Worm (Caenorhabditis elegans) whole organism, L2 larva: ENCODE measurements around the gene atp-5.

Experiments
- C34F6.9 ChIP-seq: fragments of 150-350 bp; optimal IDR thresholded peaks from 2 replicates; lab custom pipeline; 2014; ENCODE audit warnings: missing biosample characterization, missing genetic modification characterization
- F13H6.1 ChIP-seq: sonication (generic microtip); optimal IDR thresholded peaks from 2 replicates; lab custom pipeline; 2016; ENCODE audit warnings: missing genetic modification characterization, missing compliant biosample characterization
- R02D3.7 ChIP-seq: fragments of 150-350 bp; optimal IDR thresholded peaks from 2 replicates; lab custom pipeline; 2014; ENCODE audit warnings: missing biosample characterization, missing genetic modification characterization
- Y55F3AM.14 ChIP-seq: fragments of 200-800 bp; sonication (Bioruptor generic); optimal IDR thresholded peaks from 2 replicates; lab custom pipeline; 2018; ENCODE audit warnings: mild to moderate bottlenecking, missing genetic modification characterization, missing compliant biosample characterization
- ZK546.5 ChIP-seq: sonication (generic microtip); optimal IDR thresholded peaks from 2 replicates; lab custom pipeline; 2017; ENCODE audit warnings: missing biosample characterization, missing genetic modification characterization
- alr-1 ChIP-seq: fragments of 150-350 bp; optimal IDR thresholded peaks from 2 replicates; lab custom pipeline; 2014; ENCODE audit warnings: missing biosample characterization, missing genetic modification characterization
- ama-1 ChIP-seq: fragments of 150-350 bp; optimal IDR thresholded peaks from 2 replicates; lab custom pipeline; 2018; ENCODE audit warnings: inconsistent platforms
- blmp-1 ChIP-seq: sonication (generic microtip); optimal IDR thresholded peaks from 2 replicates; lab custom pipeline; 2017; ENCODE audit warnings: missing genetic modification characterization, mild to moderate bottlenecking, missing compliant biosample characterization, antibody characterized with exemption, moderate library complexity; ENCODE audit not compliant: insufficient read depth
- crh-2 ChIP-seq: sonication (generic microtip); optimal IDR thresholded peaks from 2 replicates; lab custom pipeline; 2017; ENCODE audit warnings: missing biosample characterization, missing genetic modification characterization
- dmd-4 ChIP-seq: sonication (generic microtip); optimal IDR thresholded peaks from 2 replicates; lab custom pipeline; 2017; ENCODE audit warnings: missing biosample characterization, missing genetic modification characterization
- elt-1 ChIP-seq: fragments of 150-350 bp; optimal IDR thresholded peaks from 2 replicates; lab custom pipeline; 2014; ENCODE audit warnings: missing biosample characterization, missing genetic modification characterization
- fos-1 ChIP-seq: fragments of 150-350 bp; optimal IDR thresholded peaks from 2 replicates; lab custom pipeline; 2014; ENCODE audit warnings: missing biosample characterization, missing genetic modification characterization
- gmeb-1 ChIP-seq: fragments of 150-350 bp; optimal IDR thresholded peaks from 2 replicates; lab custom pipeline; 2014; ENCODE audit warnings: missing biosample characterization, missing genetic modification characterization
- lin-13 ChIP-seq: fragments of 150-350 bp; optimal IDR thresholded peaks from 2 replicates; lab custom pipeline; 2014; ENCODE audit warnings: missing biosample characterization, missing genetic modification reagents, missing genetic modification characterization
- lin-39 ChIP-seq: fragments of 150-350 bp; optimal IDR thresholded peaks from 2 replicates; lab custom pipeline; 2014; ENCODE audit warnings: missing biosample characterization, missing genetic modification reagents, missing genetic modification characterization
- lsy-2 ChIP-seq, 2 experiments: fragments of 150-350 bp in 1 of 2; sonication (generic microtip) in 1 of 2; optimal IDR thresholded peaks; 2 replicates each; lab custom pipeline; 2014 to 2017; ENCODE audit warnings: missing biosample characterization in 2 of 2, missing genetic modification characterization in 2 of 2
- mab-5 ChIP-seq: fragments of 150-350 bp; optimal IDR thresholded peaks from 2 replicates; lab custom pipeline; 2014; ENCODE audit warnings: missing biosample characterization, missing genetic modification characterization
- mbf-1 ChIP-seq: sonication (generic microtip); optimal IDR thresholded peaks from 2 replicates; lab custom pipeline; 2017; ENCODE audit warnings: missing biosample characterization, missing genetic modification characterization
- mdl-1 ChIP-seq, 2 experiments: fragments of 150-350 bp in 1 of 2; sonication (generic microtip) in 1 of 2; optimal IDR thresholded peaks; 2 replicates each; lab custom pipeline; 2017; ENCODE audit warnings: missing biosample characterization in 2 of 2, missing genetic modification characterization in 2 of 2
- nhr-10 ChIP-seq: sonication (generic microtip); optimal IDR thresholded peaks from 2 replicates; lab custom pipeline; 2017; ENCODE audit warnings: missing biosample characterization, missing genetic modification characterization
- nhr-11 ChIP-seq: fragments of 150-350 bp; optimal IDR thresholded peaks from 2 replicates; lab custom pipeline; 2014; ENCODE audit warnings: missing biosample characterization, missing genetic modification characterization
- nhr-12 ChIP-seq: fragments of 150-350 bp; optimal IDR thresholded peaks from 2 replicates; lab custom pipeline; 2014; ENCODE audit warnings: missing biosample characterization, missing genetic modification characterization
- nhr-129 ChIP-seq: fragments of 150-350 bp; optimal IDR thresholded peaks from 2 replicates; lab custom pipeline; 2014; ENCODE audit warnings: missing biosample characterization, missing genetic modification characterization
- nhr-237 ChIP-seq: fragments of 150-350 bp; optimal IDR thresholded peaks from 2 replicates; lab custom pipeline; 2014; ENCODE audit warnings: missing biosample characterization, missing genetic modification characterization
- nhr-25 ChIP-seq: fragments of 150-350 bp; sonication (generic microtip); optimal IDR thresholded peaks from 3 replicates; lab custom pipeline; 2014; ENCODE audit warnings: missing biosample characterization, missing genetic modification characterization
- nhr-6 ChIP-seq: fragments of 150-350 bp; optimal IDR thresholded peaks from 2 replicates; lab custom pipeline; 2014; ENCODE audit warnings: missing biosample characterization, missing genetic modification characterization
- nhr-77 ChIP-seq: fragments of 150-350 bp; optimal IDR thresholded peaks from 2 replicates; lab custom pipeline; 2014; ENCODE audit warnings: missing biosample characterization, missing genetic modification characterization
- peb-1 ChIP-seq: fragments of 150-350 bp; optimal IDR thresholded peaks from 2 replicates; lab custom pipeline; 2014; ENCODE audit warnings: missing biosample characterization, missing genetic modification characterization
- sem-4 ChIP-seq: fragments of 150-350 bp; optimal IDR thresholded peaks from 2 replicates; lab custom pipeline; 2014; ENCODE audit warnings: missing biosample characterization, missing genetic modification reagents, missing genetic modification characterization
- skn-1 ChIP-seq: sonication (generic microtip); optimal IDR thresholded peaks from 2 replicates; lab custom pipeline; 2017; ENCODE audit warnings: missing biosample characterization, missing genetic modification characterization
- sma-3 ChIP-seq: sonication (generic microtip); optimal IDR thresholded peaks from 2 replicates; lab custom pipeline; 2016; ENCODE audit warnings: missing genetic modification reagents, missing genetic modification characterization, missing compliant biosample characterization
- sma-9 ChIP-seq, 2 experiments: fragments of 150-350 bp in 1 of 2; sonication (generic microtip) in 1 of 2; optimal IDR thresholded peaks; 2 replicates each; lab custom pipeline; 2014 to 2016; ENCODE audit warnings: missing genetic modification characterization in 2 of 2, mild to moderate bottlenecking in 1 of 2, missing biosample characterization in 1 of 2, missing compliant biosample characterization in 1 of 2, missing genetic modification reagents in 1 of 2, moderate library complexity in 1 of 2
- unc-39 ChIP-seq: fragments of 150-350 bp; optimal IDR thresholded peaks from 2 replicates; lab custom pipeline; 2014; ENCODE audit warnings: missing biosample characterization, missing genetic modification characterization
- unc-55 ChIP-seq: fragments of 150-350 bp; sonication (generic microtip); optimal IDR thresholded peaks from 3 replicates; lab custom pipeline; 2014; ENCODE audit warnings: missing biosample characterization, missing genetic modification reagents, missing genetic modification characterization
- ztf-1 ChIP-seq: fragments of 200-800 bp; sonication (Bioruptor generic); conservative IDR thresholded peaks from 2 replicates; pipeline ENCODE4 v1.3.6; 2022; ENCODE audit warnings: missing genetic modification characterization, missing compliant biosample characterization
- ztf-4 ChIP-seq: fragments of 150-350 bp; optimal IDR thresholded peaks from 2 replicates; lab custom pipeline; 2014; ENCODE audit warnings: missing biosample characterization, missing genetic modification characterization

The atp-5 gene

ce11 chrV:11087119-11087518 is 36.5 kb downstream of the atp-5 start:
- TF ChIP-seq gmeb-1 (tag; lab: Kevin White, UChicago) (peak; percentile 2), unc-55 (GFP tag; lab: Kevin White, UChicago) (no peak), fos-1 (tag; lab: Kevin White, UChicago) (peak; percentile 4), blmp-1 (peak; percentile 46), skn-1 (tag; lab: Kevin White, UChicago) (no peak), sma-3 (GFP tag; lab: Kevin White, UChicago) (peak; percentile 6)

ce11 chrV:11083691-11084090 is 40.0 kb downstream of the atp-5 start:
- TF ChIP-seq Y55F3AM.14 (GFP tag; lab: Kevin White, UChicago), result peak; percentile 5
- TF ChIP-seq C34F6.9 (tag; lab: Kevin White, UChicago), result peak; percentile 68
- TF ChIP-seq mbf-1 (tag; lab: Kevin White, UChicago), result no peak
- peak; percentile 29 for TF ChIP-seq unc-55 (GFP tag; lab: Kevin White, UChicago)
- peak in 1 of 2 experiments; percentile 62 for TF ChIP-seq lsy-2 (tag; optimal IDR thresholded peaks at IDR 0.05; lab: Kevin White, UChicago)
- TF ChIP-seq alr-1 (tag; lab: Kevin White, UChicago), result no peak
- TF ChIP-seq sma-9 (GFP tag; optimal IDR thresholded peaks at IDR 0.05; lab: Kevin White, UChicago), result peak; percentile 61
- no peak for TF ChIP-seq sma-9 (tag; optimal IDR thresholded peaks at IDR 0.05; lab: Kevin White, UChicago)
- peak; percentile 19 to 37 for TF ChIP-seq mdl-1 (tag; optimal IDR thresholded peaks at IDR 0.05; lab: Kevin White, UChicago)
- TF ChIP-seq mab-5 (tag; lab: Kevin White, UChicago), result peak; percentile 38
- peak; percentile 33 for TF ChIP-seq lin-13
- TF ChIP-seq nhr-129 (tag; lab: Kevin White, UChicago), result peak; percentile 77
- peak; percentile 84 for TF ChIP-seq F13H6.1 (tag; lab: Kevin White, UChicago)
- no peak for TF ChIP-seq peb-1 (tag; lab: Kevin White, UChicago)
- no peak for TF ChIP-seq nhr-77 (tag; lab: Kevin White, UChicago)

- TF ChIP-seq lsy-2 (tag; optimal IDR thresholded peaks at IDR 0.05; lab: Kevin White, UChicago) (no peak), nhr-11 (tag; lab: Kevin White, UChicago) (no peak), sem-4 (no peak), sma-3 (GFP tag; lab: Kevin White, UChicago) (no peak), ztf-1 (GFP tag; lab: Robert Waterston, UW) (no peak), elt-1 (no peak), nhr-6 (tag; lab: Kevin White, UChicago) (no peak), nhr-237 (tag; lab: Kevin White, UChicago) (no peak), Y55F3AM.14 (GFP tag; lab: Kevin White, UChicago) (no peak), ztf-4 (tag; lab: Kevin White, UChicago) (no peak), crh-2 (no peak), unc-39 (tag; lab: Kevin White, UChicago) (no peak), F13H6.1 (tag; lab: Kevin White, UChicago) (no peak), peb-1 (tag; lab: Kevin White, UChicago) (no peak)
Measured at ce11 chrV:11082964-11083363, 40.7 kb downstream of the atp-5 start.

- TF ChIP-seq C34F6.9 (tag; lab: Kevin White, UChicago) (peak; percentile 14), nhr-237 (tag; lab: Kevin White, UChicago) (no peak), nhr-129 (tag; lab: Kevin White, UChicago) (peak; percentile 78), mdl-1 (tag; optimal IDR thresholded peaks at IDR 0.05; lab: Kevin White, UChicago) (no peak), nhr-11 (tag; lab: Kevin White, UChicago) (no peak), nhr-77 (tag; lab: Kevin White, UChicago) (no peak), nhr-10 (tag; lab: Kevin White, UChicago) (no peak), lsy-2 (tag; optimal IDR thresholded peaks at IDR 0.05; lab: Kevin White, UChicago) (peak; percentile 14 to 48), ama-1 (lab: Kevin White, UChicago) (peak; percentile 38), peb-1 (tag; lab: Kevin White, UChicago) (no peak), ztf-4 (tag; lab: Kevin White, UChicago) (peak; percentile 79), ZK546.5 (tag; lab: Kevin White, UChicago) (no peak), R02D3.7 (no peak), lin-39 (tag; lab: Kevin White, UChicago) (no peak), nhr-12 (tag; lab: Kevin White, UChicago) (no peak), lin-13 (peak; percentile 21), sem-4 (peak; percentile 33), alr-1 (tag; lab: Kevin White, UChicago) (no peak), crh-2 (peak; percentile 14), sma-9 (GFP tag; optimal IDR thresholded peaks at IDR 0.05; lab: Kevin White, UChicago) (peak; percentile 81), sma-9 (tag; optimal IDR thresholded peaks at IDR 0.05; lab: Kevin White, UChicago) (no peak), nhr-6 (tag; lab: Kevin White, UChicago) (peak; percentile 68), dmd-4 (tag; lab: Kevin White, UChicago) (no peak), elt-1 (no peak), sma-3 (GFP tag; lab: Kevin White, UChicago) (peak; percentile 73), F13H6.1 (tag; lab: Kevin White, UChicago) (peak; percentile 86), unc-55 (GFP tag; lab: Kevin White, UChicago) (no peak), nhr-25 (tag; lab: Kevin White, UChicago) (no peak)
Measured at ce11 chrV:11082475-11082874, 41.2 kb downstream of the atp-5 start.
